Fruit fly (Drosophila melanogaster) whole organism, embryonic: ENCODE results near the gene CG11396.

ENCODE experiments used
- Ada2b ChIP-seq: fragments of 200-800 bp; sonication (Bioruptor generic); IDR thresholded peaks from 2 replicates; pipeline ENCODE4 v1.3.6; 2022; ENCODE audit warnings: missing biosample characterization, missing genetic modification characterization
- Atf6 ChIP-seq: fragments of 200-800 bp; sonication (Bioruptor generic); IDR thresholded peaks from 2 replicates; pipeline ENCODE4 v1.3.6; 2022; ENCODE audit warnings: missing biosample characterization, missing genetic modification characterization
- CG12104 ChIP-seq: fragments of 200-800 bp; sonication (Bioruptor generic); optimal IDR thresholded peaks from 3 replicates; lab custom pipeline; 2016; ENCODE audit warnings: missing biosample characterization, missing genetic modification characterization
- CG13624 ChIP-seq: fragments of 200-800 bp; sonication (Bioruptor generic); optimal IDR thresholded peaks from 2 replicates; lab custom pipeline; 2016; ENCODE audit warnings: missing biosample characterization, missing genetic modification characterization
- CG13775 ChIP-seq: fragments of 200-800 bp; sonication (Bioruptor generic); optimal IDR thresholded peaks from 3 replicates; lab custom pipeline; 2017; ENCODE audit warnings: missing biosample characterization, mild to moderate bottlenecking, missing genetic modification characterization
- CG15011 ChIP-seq: fragments of 200-800 bp; sonication (Bioruptor generic); optimal IDR thresholded peaks from 3 replicates; lab custom pipeline; 2018; ENCODE audit warnings: missing biosample characterization, mild to moderate bottlenecking, missing genetic modification characterization
- CG17359 ChIP-seq: fragments of 200-800 bp; sonication (Bioruptor generic); optimal IDR thresholded peaks from 3 replicates; lab custom pipeline; 2018; ENCODE audit warnings: missing biosample characterization, mild to moderate bottlenecking, missing genetic modification characterization, moderate library complexity
- CG18262 ChIP-seq: fragments of 200-800 bp; optimal IDR thresholded peaks from 3 replicates; lab custom pipeline; 2019; ENCODE audit warnings: missing biosample characterization, mild to moderate bottlenecking, missing genetic modification characterization, moderate library complexity
- CG31388 ChIP-seq: fragments of 200-800 bp; sonication (Bioruptor generic); optimal IDR thresholded peaks from 2 replicates; lab custom pipeline; 2016; ENCODE audit warnings: missing biosample characterization, missing genetic modification characterization
- CG3163 ChIP-seq: fragments of 200-800 bp; sonication (Bioruptor generic); optimal IDR thresholded peaks from 3 replicates; lab custom pipeline; 2016; ENCODE audit warnings: missing biosample characterization, missing genetic modification characterization
- CG3281 ChIP-seq: fragments of 200-800 bp; sonication (Bioruptor generic); optimal IDR thresholded peaks from 3 replicates; lab custom pipeline; 2017; ENCODE audit warnings: missing biosample characterization, mild to moderate bottlenecking, missing genetic modification characterization
- CG6272 ChIP-seq: fragments of 200-800 bp; sonication (Bioruptor generic); IDR thresholded peaks from 2 replicates; pipeline ENCODE4 v1.3.6; 2022; ENCODE audit warnings: missing biosample characterization, missing genetic modification characterization
- CG7839 ChIP-seq: fragments of 200-800 bp; sonication (Bioruptor generic); optimal IDR thresholded peaks from 3 replicates; lab custom pipeline; 2018; ENCODE audit warnings: missing biosample characterization, mild to moderate bottlenecking, missing genetic modification characterization, moderate library complexity
- CG7963 ChIP-seq: fragments of 200-800 bp; sonication (Bioruptor generic); IDR thresholded peaks from 3 replicates; pipeline ENCODE4 v1.3.6; 2022; ENCODE audit warnings: missing biosample characterization, missing genetic modification characterization; ENCODE audit not compliant: partially characterized antibody
- CG8089 ChIP-seq: fragments of 200-800 bp; sonication (Bioruptor generic); optimal IDR thresholded peaks from 3 replicates; lab custom pipeline; 2016; ENCODE audit warnings: missing biosample characterization, missing genetic modification characterization
- CG9609 ChIP-seq: fragments of 200-800 bp; sonication (Bioruptor generic); optimal IDR thresholded peaks from 3 replicates; lab custom pipeline; 2016; ENCODE audit warnings: missing biosample characterization, missing genetic modification characterization
- CG9932 ChIP-seq: fragments of 200-800 bp; sonication (Bioruptor generic); IDR thresholded peaks from 2 replicates; pipeline ENCODE4 v1.3.6; 2022; ENCODE audit warnings: missing biosample characterization, missing genetic modification characterization
- CkIIα-i1 ChIP-seq: fragments of 200-800 bp; sonication (Bioruptor generic); IDR thresholded peaks from 2 replicates; pipeline ENCODE4 v1.3.6; 2022; ENCODE audit warnings: missing biosample characterization, missing genetic modification characterization
- Dbx ChIP-seq: fragments of 200-800 bp; sonication (Bioruptor generic); IDR thresholded peaks from 3 replicates; pipeline ENCODE4 v1.3.6; 2022; ENCODE audit warnings: missing biosample characterization, missing genetic modification characterization
- Dfd ChIP-seq, 2 experiments: fragments of >200 bp; optimal IDR thresholded peaks; 2 replicates each; lab custom pipeline; 2017; ENCODE audit warnings: missing biosample characterization in 2 of 2, missing genetic modification characterization in 2 of 2
- Doc2 ChIP-seq: fragments of 200-800 bp; sonication (Bioruptor generic); IDR thresholded peaks from 2 replicates; pipeline ENCODE4 v1.3.6; 2022; ENCODE audit warnings: missing biosample characterization, missing genetic modification characterization
- HmgD ChIP-seq: fragments of 200-800 bp; sonication (Bioruptor generic); optimal IDR thresholded peaks from 3 replicates; lab custom pipeline; 2016; ENCODE audit warnings: missing biosample characterization, missing genetic modification characterization
- MTF-1 ChIP-seq: fragments of 200-800 bp; sonication (Bioruptor generic); optimal IDR thresholded peaks from 2 replicates; lab custom pipeline; 2018; ENCODE audit warnings: missing biosample characterization, mild to moderate bottlenecking, missing genetic modification characterization, borderline replicate concordance
- Opbp ChIP-seq: fragments of 200-800 bp; sonication (Bioruptor generic); IDR thresholded peaks from 3 replicates; pipeline ENCODE4 v1.3.6; 2022; ENCODE audit warnings: missing biosample characterization, missing genetic modification characterization; ENCODE audit not compliant: partially characterized antibody
- Rfx ChIP-seq: fragments of 200-800 bp; sonication (Bioruptor generic); IDR thresholded peaks from 2 replicates; pipeline ENCODE4 v1.3.6; 2022; ENCODE audit warnings: missing biosample characterization, missing genetic modification characterization
- Side ChIP-seq: fragments of 200-800 bp; sonication (Bioruptor generic); optimal IDR thresholded peaks from 2 replicates; lab custom pipeline; 2016; ENCODE audit warnings: missing biosample characterization, missing genetic modification characterization
- Six4 ChIP-seq: fragments of 200-800 bp; sonication (Bioruptor generic); optimal IDR thresholded peaks from 2 replicates; lab custom pipeline; 2016; ENCODE audit warnings: missing biosample characterization, missing genetic modification characterization
- aop ChIP-seq: fragments of 200-800 bp; sonication (Bioruptor generic); IDR thresholded peaks from 2 replicates; pipeline ENCODE4 v1.3.6; 2022; ENCODE audit warnings: missing biosample characterization, missing genetic modification characterization
- ash1 ChIP-seq: fragments of 200-800 bp; sonication (Bioruptor generic); optimal IDR thresholded peaks from 2 replicates; lab custom pipeline; 2018; ENCODE audit warnings: missing biosample characterization, mild to moderate bottlenecking, missing genetic modification characterization
- bowl ChIP-seq: fragments of 200-800 bp; sonication (Bioruptor generic); IDR thresholded peaks from 2 replicates; pipeline ENCODE4 v1.3.6; 2022; ENCODE audit warnings: missing biosample characterization, missing genetic modification characterization
- chm ChIP-seq: fragments of 200-800 bp; sonication (Bioruptor generic); IDR thresholded peaks from 2 replicates; pipeline ENCODE4 v1.3.6; 2022; ENCODE audit warnings: missing biosample characterization, missing genetic modification characterization
- en ChIP-seq: fragments of 200-800 bp; sonication (Bioruptor generic); optimal IDR thresholded peaks from 2 replicates; lab custom pipeline; 2016; ENCODE audit warnings: missing biosample characterization, missing genetic modification characterization
- eyg ChIP-seq: fragments of 200-800 bp; sonication (Bioruptor generic); optimal IDR thresholded peaks from 3 replicates; lab custom pipeline; 2016; ENCODE audit warnings: missing biosample characterization, missing genetic modification characterization
- fd102C ChIP-seq: fragments of 200-800 bp; sonication (Bioruptor generic); optimal IDR thresholded peaks from 2 replicates; lab custom pipeline; 2018; ENCODE audit warnings: missing biosample characterization, mild to moderate bottlenecking, missing genetic modification characterization, moderate library complexity
- fd96Cb ChIP-seq: fragments of 200-800 bp; sonication (Bioruptor generic); optimal IDR thresholded peaks from 2 replicates; lab custom pipeline; 2018; ENCODE audit warnings: missing biosample characterization, mild to moderate bottlenecking, missing genetic modification characterization, moderate library complexity
- kah ChIP-seq: fragments of 200-800 bp; sonication (Bioruptor generic); optimal IDR thresholded peaks from 2 replicates; lab custom pipeline; 2018; ENCODE audit warnings: missing biosample characterization, mild to moderate bottlenecking, missing genetic modification characterization
- knrl ChIP-seq: fragments of 200-800 bp; sonication (Bioruptor generic); IDR thresholded peaks from 3 replicates; pipeline ENCODE4 v1.3.6; 2022; ENCODE audit warnings: missing biosample characterization, missing genetic modification characterization; ENCODE audit not compliant: partially characterized antibody
- mirr ChIP-seq: fragments of 200-800 bp; sonication (Bioruptor generic); optimal IDR thresholded peaks from 3 replicates; lab custom pipeline; 2018; ENCODE audit warnings: missing biosample characterization, mild to moderate bottlenecking, missing genetic modification characterization
- peb ChIP-seq: fragments of 200-800 bp; sonication (Bioruptor generic); IDR thresholded peaks from 2 replicates; pipeline ENCODE4 v1.3.6; 2022; ENCODE audit warnings: missing biosample characterization, missing genetic modification characterization
- pho ChIP-seq: fragments of 200-800 bp; sonication (Bioruptor generic); optimal IDR thresholded peaks from 2 replicates; lab custom pipeline; 2016; ENCODE audit warnings: missing biosample characterization, missing genetic modification characterization
- phol ChIP-seq: fragments of 200-800 bp; sonication (Bioruptor generic); optimal IDR thresholded peaks from 3 replicates; lab custom pipeline; 2018; ENCODE audit warnings: missing biosample characterization, mild to moderate bottlenecking, missing genetic modification characterization, moderate library complexity
- sc ChIP-seq, 3 experiments: fragments of >200 bp in 2 of 3; fragments of 200-800 bp in 1 of 3; sonication (Bioruptor generic) in 1 of 3; optimal IDR thresholded peaks; 2 replicates in 2 of 3; 3 replicates in 1 of 3; lab custom pipeline; 2017; ENCODE audit warnings: mild to moderate bottlenecking in 1 of 3, missing biosample characterization in 1 of 3, missing genetic modification characterization in 1 of 3, missing genetic modification reagents in 1 of 3
- sim ChIP-seq: fragments of 200-800 bp; sonication (Bioruptor generic); IDR thresholded peaks from 2 replicates; pipeline ENCODE4 v1.3.6; 2022; ENCODE audit warnings: missing biosample characterization, missing genetic modification characterization
- sima ChIP-seq: fragments of 200-800 bp; sonication (Bioruptor generic); optimal IDR thresholded peaks from 2 replicates; lab custom pipeline; 2016; ENCODE audit warnings: missing biosample characterization, missing genetic modification characterization
- sr ChIP-seq: fragments of 200-800 bp; sonication (Bioruptor generic); IDR thresholded peaks from 3 replicates; pipeline ENCODE4 v1.3.6; 2022; ENCODE audit warnings: missing biosample characterization, missing genetic modification characterization
- sug ChIP-seq: fragments of 200-800 bp; optimal IDR thresholded peaks from 2 replicates; lab custom pipeline; 2019; ENCODE audit warnings: missing biosample characterization, mild to moderate bottlenecking, missing genetic modification characterization, moderate library complexity
- tap ChIP-seq: fragments of 200-800 bp; optimal IDR thresholded peaks from 3 replicates; lab custom pipeline; 2019; ENCODE audit warnings: missing biosample characterization, mild to moderate bottlenecking, missing genetic modification characterization, moderate library complexity
- vvl ChIP-seq: fragments of 200-800 bp; sonication (Bioruptor generic); IDR thresholded peaks from 2 replicates; pipeline ENCODE4 v1.3.6; 2022; ENCODE audit warnings: missing biosample characterization, missing genetic modification characterization
- wek ChIP-seq: fragments of 200-800 bp; sonication (Bioruptor generic); optimal IDR thresholded peaks from 3 replicates; lab custom pipeline; 2018; ENCODE audit warnings: missing biosample characterization, mild to moderate bottlenecking, missing genetic modification characterization, moderate library complexity

Gene CG11396

dm6 chr3L:20778224-20779063, 9.5 kb downstream of the CG11396 start, which contains the start of the genes Pex16 and Pex14 (continued):
- TF ChIP-seq Opbp (GFP tag; lab: Robert Waterston, UW) (no peak), HmgD (GFP tag; lab: Kevin White, UChicago) (peak; percentile 75), Six4 (peak; percentile 53), CG3163 (GFP tag; lab: Kevin White, UChicago) (peak; percentile 36), sim (no peak), Side (GFP tag; lab: Kevin White, UChicago) (peak; percentile 68), sima (no peak), sr (GFP tag; lab: Robert Waterston, UW) (peak; percentile 22; the same call in 1 of the 3 replicates), CG3281 (GFP tag; lab: Kevin White, UChicago) (peak; percentile 64), CG31388 (GFP tag; lab: Kevin White, UChicago) (no peak), Dfd (GFP tag; optimal IDR thresholded peaks at IDR 0.05; lab: Kevin White, UChicago) (peak in 1 of 2 experiments; percentile 22), Rfx (peak; percentile 85), aop (GFP tag; lab: Robert Waterston, UW) (no peak), CG6272 (GFP tag; lab: Robert Waterston, UW) (peak; percentile 54; the same call in 1 of the 2 replicates), ash1 (GFP tag; lab: Kevin White, UChicago) (no peak), CkIIα-i1 (GFP tag; lab: Robert Waterston, UW) (no peak), fd102C (no peak), knrl (GFP tag; lab: Robert Waterston, UW) (no peak), wek (peak; percentile 30), pho (peak; percentile 87), CG9932 (peak; percentile 85), CG18262 (peak; percentile 67), CG12104 (peak; percentile 42), peb (GFP tag; lab: Robert Waterston, UW) (peak; percentile 24; the same call in 1 of the 2 replicates), Atf6 (GFP tag; lab: Robert Waterston, UW) (peak; percentile 60; the same call in 1 of the 2 replicates), CG15011 (GFP tag; lab: Kevin White, UChicago) (no peak), CG17359 (tag; lab: Kevin White, UChicago) (peak; percentile 60), tap (no peak), mirr (GFP tag; lab: Kevin White, UChicago) (no peak), sc (optimal IDR thresholded peaks at IDR 0.05; lab: Kevin White, UChicago) (no peak), sc (GFP tag; optimal IDR thresholded peaks at IDR 0.05; lab: Kevin White, UChicago) (no peak), chm (peak; percentile 62), sug (tag; lab: Kevin White, UChicago) (peak; percentile 53), en (GFP tag; lab: Kevin White, UChicago) (peak; percentile 35), Doc2 (GFP tag; lab: Robert Waterston, UW) (no peak), CG9609 (GFP tag; lab: Kevin White, UChicago) (peak; percentile 85), kah (GFP tag; lab: Kevin White, UChicago) (no peak), CG7839 (tag; lab: Kevin White, UChicago) (peak; percentile 68), Ada2b (GFP tag; lab: Robert Waterston, UW) (peak; percentile 72), CG8089 (peak; percentile 81), eyg (peak; percentile 55), Dbx (GFP tag; lab: Robert Waterston, UW) (peak; percentile 65; the same call in 2 of the 3 replicates), CG13775 (GFP tag; lab: Kevin White, UChicago) (peak; percentile 75), MTF-1 (no peak), fd96Cb (peak; percentile 58), CG7963 (GFP tag; lab: Robert Waterston, UW) (no peak), CG13624 (GFP tag; lab: Kevin White, UChicago) (peak; percentile 78), bowl (GFP tag; lab: Robert Waterston, UW) (no peak), vvl (GFP tag; lab: Robert Waterston, UW) (peak; percentile 78; the same call in 1 of the 2 replicates), phol (tag; lab: Kevin White, UChicago) (peak; percentile 80)
